Worm (Caenorhabditis elegans) whole organism, young adult: ENCODE measurements around the gene ntl-4.

ENCODE experiments used
- bed-1 ChIP-seq: fragments of 200-800 bp; sonication (Bioruptor generic); IDR thresholded peaks from 2 replicates; pipeline ENCODE4 v1.3.6; 2022; ENCODE audit warnings: missing genetic modification reagents, missing genetic modification characterization, missing compliant biosample characterization
- bed-2 ChIP-seq: fragments of 200-800 bp; sonication (Bioruptor generic); IDR thresholded peaks from 2 replicates; pipeline ENCODE4 v1.3.6; 2022; ENCODE audit warnings: missing genetic modification reagents, missing genetic modification characterization, missing compliant biosample characterization
- ceh-79 ChIP-seq: sonication (generic microtip); optimal IDR thresholded peaks from 2 replicates; lab custom pipeline; 2017; ENCODE audit warnings: mild to moderate bottlenecking, missing genetic modification characterization, missing compliant biosample characterization
- die-1 ChIP-seq: sonication (generic microtip); optimal IDR thresholded peaks from 2 replicates; lab custom pipeline; 2016; ENCODE audit warnings: missing genotype, mild to moderate bottlenecking, missing genetic modification characterization, missing compliant biosample characterization
- ekl-4 ChIP-seq: fragments of 200-800 bp; sonication (Bioruptor generic); IDR thresholded peaks from 2 replicates; pipeline ENCODE4 v1.3.6; 2022; ENCODE audit warnings: missing genetic modification reagents, missing genetic modification characterization, missing compliant biosample characterization
- gei-17 ChIP-seq: fragments of 200-800 bp; sonication (Bioruptor generic); optimal IDR thresholded peaks from 2 replicates; lab custom pipeline; 2018; ENCODE audit warnings: mild to moderate bottlenecking, missing genetic modification characterization, missing compliant biosample characterization
- mxl-1 ChIP-seq: sonication (generic microtip); optimal IDR thresholded peaks from 2 replicates; lab custom pipeline; 2016; ENCODE audit warnings: missing genetic modification characterization, missing compliant biosample characterization
- nhr-90 ChIP-seq: sonication (generic microtip); optimal IDR thresholded peaks from 2 replicates; lab custom pipeline; 2016; ENCODE audit warnings: missing genotype, mild to moderate bottlenecking, missing genetic modification characterization, missing compliant biosample characterization
- snpc-1.1 ChIP-seq: sonication (generic microtip); optimal IDR thresholded peaks from 2 replicates; lab custom pipeline; 2017; ENCODE audit warnings: missing genetic modification characterization, mild to moderate bottlenecking, missing compliant biosample characterization, antibody characterized with exemption, moderate library complexity, missing genotype, missing genetic modification reagents; ENCODE audit not compliant: insufficient read depth
- tbx-9 ChIP-seq: sonication (generic microtip); optimal IDR thresholded peaks from 2 replicates; lab custom pipeline; 2016; ENCODE audit warnings: borderline replicate concordance, missing genetic modification characterization, inconsistent platforms, missing compliant biosample characterization

DNA sequence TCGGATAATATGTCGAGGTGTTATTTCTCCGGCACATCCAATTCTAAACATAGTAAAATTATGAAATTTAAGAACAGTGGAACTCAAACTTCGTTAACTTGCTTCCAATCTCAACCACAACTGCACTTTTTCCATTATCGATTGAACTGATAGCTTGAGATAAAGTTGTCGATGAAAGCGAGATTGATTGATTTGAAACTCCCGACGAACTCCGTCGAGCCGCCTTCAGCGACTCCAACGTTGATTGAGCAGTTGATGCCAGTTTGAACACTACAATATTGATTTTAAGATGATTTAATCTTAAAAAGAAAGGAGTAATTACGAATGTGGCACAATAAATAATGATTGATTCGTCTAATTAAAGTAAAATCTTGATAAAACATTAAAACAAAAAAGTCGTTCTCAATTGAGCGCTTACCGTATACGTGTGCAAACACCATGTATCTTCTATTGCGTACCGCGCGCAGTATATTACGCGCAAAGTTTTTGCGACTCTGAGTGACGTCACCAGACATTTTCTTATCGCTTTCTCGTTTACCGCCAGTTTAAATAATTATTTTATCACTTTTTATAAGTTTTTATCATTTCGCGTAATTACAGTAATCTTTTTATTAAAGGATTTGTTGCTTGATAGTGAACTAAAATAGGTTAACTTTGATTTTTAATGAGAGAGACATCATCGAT, 8.0 kb upstream of the ntl-4 start, which contains the start of gene arp-11:
- TF ChIP-seq ekl-4 (GFP tag; lab: Robert Waterston, UW) (no peak), nhr-90 (tag; lab: Kevin White, UChicago) (no peak), bed-1 (no peak), tbx-9 (tag; lab: Kevin White, UChicago) (no peak), bed-2 (GFP tag; lab: Robert Waterston, UW) (no peak), mxl-1 (no peak), ceh-79 (no peak), die-1 (tag; lab: Kevin White, UChicago) (no peak), snpc-1.1 (no peak), gei-17 (GFP tag; lab: Kevin White, UChicago) (no peak)
